Fruit fly (Drosophila melanogaster) whole organism, prepupa: ENCODE data around the gene CG42717.
A peak's percentile ranks its signal among the peaks of the same experiment; 100 is the strongest.

ENCODE experiments used
- Blimp-1 ChIP-seq: fragments of 200-800 bp; sonication (Bioruptor generic); optimal IDR thresholded peaks from 3 replicates; lab custom pipeline; 2017; ENCODE audit warnings: missing biosample characterization, missing genetic modification characterization, mild to moderate bottlenecking, moderate library complexity, missing genetic modification reagents
- CG10631 ChIP-seq: fragments of 200-800 bp; sonication (Bioruptor generic); optimal IDR thresholded peaks from 2 replicates; lab custom pipeline; 2016; ENCODE audit warnings: missing biosample characterization, missing genetic modification characterization
- CG11294 ChIP-seq: fragments of 200-800 bp; sonication (Bioruptor generic); IDR thresholded peaks from 2 replicates; pipeline ENCODE4 v1.3.6; 2022; ENCODE audit warnings: missing biosample characterization, missing genetic modification characterization
- CG15336 ChIP-seq: fragments of 200-800 bp; sonication (Bioruptor generic); IDR thresholded peaks from 2 replicates; pipeline ENCODE4 v1.3.6; 2022; ENCODE audit warnings: missing biosample characterization, missing genetic modification characterization
- CG1621 ChIP-seq: fragments of 200-800 bp; sonication (Bioruptor generic); optimal IDR thresholded peaks from 3 replicates; lab custom pipeline; 2018; ENCODE audit warnings: missing biosample characterization, mild to moderate bottlenecking, missing genetic modification characterization
- CG3032 ChIP-seq: fragments of 200-800 bp; optimal IDR thresholded peaks from 2 replicates; lab custom pipeline; 2019; ENCODE audit warnings: missing biosample characterization, mild to moderate bottlenecking, missing genetic modification characterization, moderate library complexity
- CG32006 ChIP-seq: fragments of 200-800 bp; sonication (Bioruptor generic); optimal IDR thresholded peaks from 3 replicates; lab custom pipeline; 2017; ENCODE audit warnings: missing biosample characterization, mild to moderate bottlenecking, missing genetic modification characterization
- CG3919 ChIP-seq: fragments of 200-800 bp; sonication (Bioruptor generic); optimal IDR thresholded peaks from 3 replicates; lab custom pipeline; 2016; ENCODE audit warnings: missing biosample characterization, missing genetic modification characterization
- CG4318 ChIP-seq: fragments of 200-800 bp; sonication (Bioruptor generic); optimal IDR thresholded peaks from 3 replicates; lab custom pipeline; 2017; ENCODE audit warnings: missing biosample characterization, mild to moderate bottlenecking, missing genetic modification characterization
- CG6276 ChIP-seq: fragments of 200-800 bp; sonication (Bioruptor generic); optimal IDR thresholded peaks from 2 replicates; lab custom pipeline; 2017; ENCODE audit warnings: missing biosample characterization, mild to moderate bottlenecking, missing genetic modification characterization
- CG6792 ChIP-seq: fragments of 200-800 bp; sonication (Bioruptor generic); optimal IDR thresholded peaks from 3 replicates; lab custom pipeline; 2016; ENCODE audit warnings: missing biosample characterization, missing genetic modification characterization
- CG6808 ChIP-seq: fragments of 200-800 bp; sonication (Bioruptor generic); optimal IDR thresholded peaks from 3 replicates; lab custom pipeline; 2017; ENCODE audit warnings: missing biosample characterization, missing genetic modification characterization, mild to moderate bottlenecking, moderate library complexity, missing genetic modification reagents
- CG6854 ChIP-seq: fragments of 200-800 bp; sonication (Bioruptor generic); optimal IDR thresholded peaks from 2 replicates; lab custom pipeline; 2017; ENCODE audit warnings: missing biosample characterization, mild to moderate bottlenecking, missing genetic modification characterization
- CG8119 ChIP-seq: fragments of 200-800 bp; sonication (Bioruptor generic); IDR thresholded peaks from 3 replicates; pipeline ENCODE4 v1.3.6; 2022; ENCODE audit warnings: missing biosample characterization, missing genetic modification characterization
- CG8632 ChIP-seq: fragments of 200-800 bp; sonication (Bioruptor generic); optimal IDR thresholded peaks from 3 replicates; lab custom pipeline; 2016; ENCODE audit warnings: missing biosample characterization, missing genetic modification characterization
- Eip75B ChIP-seq: fragments of 200-800 bp; sonication (Bioruptor generic); optimal IDR thresholded peaks from 3 replicates; lab custom pipeline; 2016; ENCODE audit warnings: missing biosample characterization, missing genetic modification characterization
- Eip78C ChIP-seq: fragments of 200-800 bp; sonication (Bioruptor generic); peaks from one replicate; lab custom pipeline; 2016; ENCODE audit warnings: missing biosample characterization, missing genetic modification characterization
- Ets21C ChIP-seq: fragments of 200-800 bp; sonication (Bioruptor generic); optimal IDR thresholded peaks from 3 replicates; lab custom pipeline; 2016; ENCODE audit warnings: missing biosample characterization, missing genetic modification characterization
- Ets96B ChIP-seq: fragments of 200-800 bp; optimal IDR thresholded peaks from 2 replicates; lab custom pipeline; 2019; ENCODE audit warnings: missing biosample characterization, mild to moderate bottlenecking, missing genetic modification characterization, moderate library complexity
- Hr38 ChIP-seq: sonication (Bioruptor generic); optimal IDR thresholded peaks from 2 replicates; lab custom pipeline; 2016; ENCODE audit warnings: missing biosample characterization, missing genetic modification characterization
- Hr39 ChIP-seq: fragments of 200-800 bp; sonication (Bioruptor generic); optimal IDR thresholded peaks from 2 replicates; lab custom pipeline; 2016; ENCODE audit warnings: missing biosample characterization, missing genetic modification characterization
- Hr4 ChIP-seq: fragments of 200-800 bp; sonication (Bioruptor generic); optimal IDR thresholded peaks from 3 replicates; lab custom pipeline; 2016; ENCODE audit warnings: missing biosample characterization, missing genetic modification characterization
- Lpt ChIP-seq: fragments of 200-800 bp; sonication (Bioruptor generic); optimal IDR thresholded peaks from 3 replicates; lab custom pipeline; 2016; ENCODE audit warnings: missing biosample characterization, missing genetic modification characterization
- Met ChIP-seq: fragments of 200-800 bp; sonication (Bioruptor generic); optimal IDR thresholded peaks from 3 replicates; lab custom pipeline; 2016; ENCODE audit warnings: missing biosample characterization, missing genetic modification characterization
- OdsH ChIP-seq: fragments of 200-800 bp; sonication (Bioruptor generic); optimal IDR thresholded peaks from 3 replicates; lab custom pipeline; 2016; ENCODE audit warnings: missing biosample characterization, missing genetic modification characterization
- Smox ChIP-seq: fragments of 200-800 bp; sonication (Bioruptor generic); optimal IDR thresholded peaks from 3 replicates; lab custom pipeline; 2016; ENCODE audit warnings: missing biosample characterization, missing genetic modification characterization
- Sox102F ChIP-seq: fragments of 200-800 bp; sonication (Bioruptor generic); optimal IDR thresholded peaks from 2 replicates; lab custom pipeline; 2016; ENCODE audit warnings: missing biosample characterization, mild to moderate bottlenecking, missing genetic modification characterization
- acj6 ChIP-seq: fragments of 200-800 bp; sonication (Bioruptor generic); optimal IDR thresholded peaks from 3 replicates; lab custom pipeline; 2016; ENCODE audit warnings: missing biosample characterization, missing genetic modification characterization
- cyc ChIP-seq: fragments of 200-800 bp; sonication (Bioruptor generic); optimal IDR thresholded peaks from 3 replicates; lab custom pipeline; 2016; ENCODE audit warnings: missing biosample characterization, missing genetic modification characterization
- dac ChIP-seq: fragments of 200-800 bp; sonication (Bioruptor generic); optimal IDR thresholded peaks from 2 replicates; lab custom pipeline; 2017; ENCODE audit warnings: missing biosample characterization, mild to moderate bottlenecking, missing genetic modification characterization
- dsx ChIP-seq: fragments of 200-800 bp; optimal IDR thresholded peaks from 3 replicates; lab custom pipeline; 2019; ENCODE audit warnings: missing biosample characterization, mild to moderate bottlenecking, missing genetic modification characterization, moderate library complexity; ENCODE audit not compliant: poor library complexity, severe bottlenecking
- eg ChIP-seq: fragments of 200-800 bp; sonication (Bioruptor generic); IDR thresholded peaks from 3 replicates; pipeline ENCODE4 v1.3.6; 2022; ENCODE audit warnings: missing biosample characterization, missing genetic modification characterization
- esn ChIP-seq: fragments of 200-800 bp; sonication (Bioruptor generic); optimal IDR thresholded peaks from 2 replicates; lab custom pipeline; 2016; ENCODE audit warnings: missing biosample characterization, mild to moderate bottlenecking, missing genetic modification characterization, moderate library complexity
- fd59A ChIP-seq: fragments of 200-800 bp; sonication (Bioruptor generic); optimal IDR thresholded peaks from 2 replicates; lab custom pipeline; 2017; ENCODE audit warnings: missing biosample characterization, mild to moderate bottlenecking, missing genetic modification characterization, missing genetic modification reagents
- fd85E ChIP-seq: fragments of 200-800 bp; sonication (Bioruptor generic); optimal IDR thresholded peaks from 3 replicates; lab custom pipeline; 2016; ENCODE audit warnings: missing biosample characterization, missing genetic modification characterization
- fkh ChIP-seq: fragments of 200-800 bp; sonication (Bioruptor generic); optimal IDR thresholded peaks from 3 replicates; lab custom pipeline; 2017; ENCODE audit warnings: missing biosample characterization, mild to moderate bottlenecking, missing genetic modification characterization, moderate library complexity
- lz ChIP-seq: fragments of 200-800 bp; sonication (Bioruptor generic); optimal IDR thresholded peaks from 3 replicates; lab custom pipeline; 2016; ENCODE audit warnings: missing biosample characterization, missing genetic modification characterization
- net ChIP-seq: fragments of 200-800 bp; sonication (Bioruptor generic); optimal IDR thresholded peaks from 3 replicates; lab custom pipeline; 2016; ENCODE audit warnings: missing biosample characterization, missing genetic modification characterization
- salr ChIP-seq, 2 experiments: fragments of 200-800 bp; sonication (Bioruptor generic); optimal IDR thresholded peaks; 3 replicates each; lab custom pipeline; 2016 to 2018; ENCODE audit warnings: missing biosample characterization in 2 of 2, missing genetic modification characterization in 2 of 2, mild to moderate bottlenecking in 1 of 2
- ss ChIP-seq, 2 experiments: fragments of 200-800 bp; sonication (Bioruptor generic); optimal IDR thresholded peaks; 2 replicates in 1 of 2; 3 replicates in 1 of 2; lab custom pipeline; 2017 to 2018; ENCODE audit warnings: mild to moderate bottlenecking in 2 of 2, missing biosample characterization in 2 of 2, missing genetic modification characterization in 2 of 2, moderate library complexity in 1 of 2
- svp ChIP-seq: fragments of 200-800 bp; sonication (Bioruptor generic); peaks from one replicate; lab custom pipeline; 2016; ENCODE audit warnings: missing biosample characterization, missing genetic modification characterization
- vri ChIP-seq: fragments of 200-800 bp; sonication (Bioruptor generic); optimal IDR thresholded peaks from 3 replicates; lab custom pipeline; 2016; ENCODE audit warnings: missing biosample characterization, mild to moderate bottlenecking, missing genetic modification characterization

Gene CG42717

dm6 chr3L:16033090-16033828, at the start of gene CG42717, which contains the start of gene CG42716:
CG42717 (minus strand) TSS chr3L:16033190.
CG42716 (plus strand) TSS chr3L:16033778.
- TF ChIP-seq ss (GFP tag; optimal IDR thresholded peaks at IDR 0.05; lab: Kevin White, UChicago) (no peak), dac (GFP tag; lab: Kevin White, UChicago) (no peak), Sox102F (GFP tag; lab: Kevin White, UChicago) (no peak), Blimp-1 (no peak), fkh (GFP tag; lab: Kevin White, UChicago) (no peak), CG3919 (GFP tag; lab: Kevin White, UChicago) (no peak), Hr38 (GFP tag; lab: Kevin White, UChicago) (no peak), Eip78C (GFP tag; lab: Kevin White, UChicago) (no peak), CG3032 (tag; lab: Kevin White, UChicago) (no peak), dsx (no peak), esn (no peak), CG6808 (GFP tag; lab: Kevin White, UChicago) (no peak), CG6854 (GFP tag; lab: Kevin White, UChicago) (no peak), fd59A (GFP tag; lab: Kevin White, UChicago) (no peak), CG8119 (GFP tag; lab: Robert Waterston, UW) (no peak)

- TF ChIP-seq CG6792 (GFP tag; lab: Kevin White, UChicago) (no peak), CG1621 (tag; lab: Kevin White, UChicago) (no peak), dac (GFP tag; lab: Kevin White, UChicago) (no peak), Ets96B (tag; lab: Kevin White, UChicago) (no peak), CG8632 (no peak), Ets21C (no peak), fd59A (GFP tag; lab: Kevin White, UChicago) (no peak), eg (GFP tag; lab: Robert Waterston, UW) (no peak), lz (GFP tag; lab: Kevin White, UChicago) (no peak), net (no peak), Eip75B (GFP tag; lab: Kevin White, UChicago) (no peak), fd85E (GFP tag; lab: Kevin White, UChicago) (no peak), Lpt (GFP tag; lab: Kevin White, UChicago) (no peak), CG6276 (GFP tag; lab: Kevin White, UChicago) (no peak), cyc (GFP tag; lab: Kevin White, UChicago) (no peak), ss (GFP tag; optimal IDR thresholded peaks at IDR 0.05; lab: Kevin White, UChicago) (no peak), CG32006 (no peak), CG15336 (no peak), Met (GFP tag; lab: Kevin White, UChicago) (no peak), Eip78C (GFP tag; lab: Kevin White, UChicago) (no peak)
Measured at dm6 chr3L:16082251-16082650, 49.3 kb upstream of the CG42717 start, which contains the start of gene CG33258. CG33258 (plus strand) TSS chr3L:16082551.

- peak; percentile 36 for TF ChIP-seq lz (GFP tag; lab: Kevin White, UChicago)
- TF ChIP-seq OdsH (GFP tag; lab: Kevin White, UChicago), result peak; percentile 38
- TF ChIP-seq acj6 (GFP tag; lab: Kevin White, UChicago), result peak; percentile 58
- peak; percentile 16 for TF ChIP-seq CG8632
- TF ChIP-seq Hr4, result peak; percentile 62
- no peak for TF ChIP-seq CG15336
- peak in 1 of 2 experiments; percentile 49 for TF ChIP-seq salr (GFP tag; optimal IDR thresholded peaks at IDR 0.05; lab: Kevin White, UChicago)
- peak; percentile 23 for TF ChIP-seq fd59A (GFP tag; lab: Kevin White, UChicago)
- peak; percentile 54 for TF ChIP-seq CG6276 (GFP tag; lab: Kevin White, UChicago)
- TF ChIP-seq vri, result peak; percentile 7
- TF ChIP-seq Smox (GFP tag; lab: Kevin White, UChicago), result no peak
- TF ChIP-seq net, result peak; percentile 24
- no peak for TF ChIP-seq CG11294 (GFP tag; lab: Robert Waterston, UW)
- TF ChIP-seq svp (GFP tag; lab: Kevin White, UChicago), result peak; percentile 77
- TF ChIP-seq esn, result peak; percentile 45
- peak; percentile 32 for TF ChIP-seq CG6792 (GFP tag; lab: Kevin White, UChicago)
- no peak for TF ChIP-seq Hr39 (GFP tag; lab: Kevin White, UChicago)
- peak; percentile 10; the same call in 2 of the 3 replicates for TF ChIP-seq eg (GFP tag; lab: Robert Waterston, UW)
- peak; percentile 92 for TF ChIP-seq dsx
- no peak for TF ChIP-seq Ets96B (tag; lab: Kevin White, UChicago)
- TF ChIP-seq CG4318 (GFP tag; lab: Kevin White, UChicago), result peak; percentile 56
- peak; percentile 53 for TF ChIP-seq CG10631
- TF ChIP-seq CG8119 (GFP tag; lab: Robert Waterston, UW), result peak; percentile 40; the same call in 2 of the 3 replicates
Measured at dm6 chr3L:16060806-16061600, 28.0 kb upstream of the CG42717 start.
